Worm (Caenorhabditis elegans) whole organism, L4 larva: Measurements from ENCODE around the gene elo-5.

ENCODE experiments used
- F10B5.3 ChIP-seq: sonication (generic microtip); optimal IDR thresholded peaks from 2 replicates; lab custom pipeline; 2016; ENCODE audit warnings: mild to moderate bottlenecking, missing genetic modification characterization, missing compliant biosample characterization
- F37D6.2 ChIP-seq: sonication (generic microtip); optimal IDR thresholded peaks from 2 replicates; lab custom pipeline; 2016; ENCODE audit warnings: mild to moderate bottlenecking, missing genetic modification characterization, missing compliant biosample characterization
- T20F7.1 ChIP-seq: fragments of 200-800 bp; sonication (Bioruptor generic); optimal IDR thresholded peaks from 2 replicates; lab custom pipeline; 2018; ENCODE audit warnings: mild to moderate bottlenecking, missing genetic modification characterization, missing compliant biosample characterization
- Y105C5A.15 ChIP-seq: fragments of 200-800 bp; sonication (Bioruptor generic); IDR thresholded peaks from 2 replicates; pipeline ENCODE4 v1.3.6; 2022; ENCODE audit warnings: missing genetic modification characterization, missing compliant biosample characterization
- Y5F2A.4 ChIP-seq: fragments of 200-800 bp; sonication (Bioruptor generic); optimal IDR thresholded peaks from 2 replicates; lab custom pipeline; 2018; ENCODE audit warnings: mild to moderate bottlenecking, missing genetic modification characterization, missing compliant biosample characterization
- Y75B8A.6 ChIP-seq: fragments of 200-800 bp; sonication (Bioruptor generic); IDR thresholded peaks from 2 replicates; pipeline ENCODE4 v1.3.6; 2022; ENCODE audit warnings: missing genetic modification reagents, missing genetic modification characterization, missing compliant biosample characterization
- ZK337.2 ChIP-seq: fragments of 200-800 bp; sonication (Bioruptor generic); IDR thresholded peaks from 2 replicates; pipeline ENCODE4 v1.3.6; 2022; ENCODE audit warnings: missing genetic modification reagents, missing genetic modification characterization, missing compliant biosample characterization
- aha-1 ChIP-seq: fragments of 150-350 bp; peaks from one replicate; lab custom pipeline; 2014; ENCODE audit warnings: missing biosample characterization, missing genetic modification characterization
- aly-2 ChIP-seq: sonication (generic microtip); optimal IDR thresholded peaks from 2 replicates; lab custom pipeline; 2018; ENCODE audit warnings: missing biosample characterization, missing genetic modification characterization
- ceh-28 ChIP-seq: fragments of 150-350 bp; optimal IDR thresholded peaks from 2 replicates; lab custom pipeline; 2014; ENCODE audit warnings: missing biosample characterization, missing genetic modification reagents, missing genetic modification characterization
- ceh-32 ChIP-seq: sonication (generic microtip); optimal IDR thresholded peaks from 2 replicates; lab custom pipeline; 2016; ENCODE audit warnings: mild to moderate bottlenecking, missing genetic modification characterization, missing compliant biosample characterization; ENCODE audit not compliant: poor library complexity
- cey-2 ChIP-seq: sonication (generic microtip); optimal IDR thresholded peaks from 3 replicates; lab custom pipeline; 2017; ENCODE audit warnings: missing genetic modification characterization, mild to moderate bottlenecking, missing compliant biosample characterization, antibody characterized with exemption, borderline replicate concordance; ENCODE audit not compliant: insufficient read depth
- dmd-8 ChIP-seq: fragments of 200-800 bp; sonication (Bioruptor generic); IDR thresholded peaks from 2 replicates; pipeline ENCODE4 v1.3.6; 2022; ENCODE audit warnings: missing genetic modification characterization, missing compliant biosample characterization
- dmd-9 ChIP-seq: fragments of 200-800 bp; sonication (Bioruptor generic); IDR thresholded peaks from 2 replicates; pipeline ENCODE4 v1.3.6; 2022; ENCODE audit warnings: missing genetic modification reagents, missing genetic modification characterization, missing compliant biosample characterization
- dpl-1 ChIP-seq: fragments of 150-350 bp; optimal IDR thresholded peaks from 2 replicates; lab custom pipeline; 2014; ENCODE audit warnings: missing biosample characterization, missing genetic modification reagents, missing genetic modification characterization
- lin-1 ChIP-seq: fragments of 200-800 bp; sonication (Bioruptor generic); IDR thresholded peaks from 2 replicates; pipeline ENCODE4 v1.3.6; 2022; ENCODE audit warnings: missing genetic modification reagents, missing genetic modification characterization, missing compliant biosample characterization
- madf-5 ChIP-seq, 2 experiments: fragments of 200-800 bp; sonication (Bioruptor generic); IDR thresholded peaks; 2 replicates each; pipeline ENCODE4 v1.3.6; 2022; ENCODE audit warnings: missing compliant biosample characterization in 2 of 2, missing genetic modification characterization in 2 of 2
- mxl-3 ChIP-seq: fragments of 200-800 bp; sonication (Bioruptor generic); optimal IDR thresholded peaks from 2 replicates; lab custom pipeline; 2018; ENCODE audit warnings: mild to moderate bottlenecking, missing genetic modification characterization, missing compliant biosample characterization
- nhr-11 ChIP-seq: fragments of 150-350 bp; optimal IDR thresholded peaks from 2 replicates; lab custom pipeline; 2014; ENCODE audit warnings: missing biosample characterization, missing genetic modification characterization
- nhr-25 ChIP-seq: sonication (generic microtip); optimal IDR thresholded peaks from 2 replicates; lab custom pipeline; 2017; ENCODE audit warnings: missing genetic modification characterization, mild to moderate bottlenecking, missing compliant biosample characterization, antibody characterized with exemption, moderate library complexity, borderline replicate concordance; ENCODE audit not compliant: insufficient read depth
- pha-4 ChIP-seq, 2 experiments: fragments of 150-350 bp in 1 of 2; fragments of 200-800 bp in 1 of 2; sonication (Bioruptor generic) in 1 of 2; IDR thresholded peaks in 1 of 2; optimal IDR thresholded peaks in 1 of 2; 2 replicates each; pipeline versions ENCODE4 v1.3.6 to Lab custom; 2014 to 2022; ENCODE audit warnings: missing genetic modification characterization in 2 of 2, missing genetic modification reagents in 2 of 2, missing biosample characterization in 1 of 2, missing compliant biosample characterization in 1 of 2
- pqm-1 ChIP-seq: sonication (generic microtip); optimal IDR thresholded peaks from 2 replicates; lab custom pipeline; 2017; ENCODE audit warnings: missing biosample characterization, missing genetic modification characterization
- saeg-2 ChIP-seq: fragments of 200-800 bp; sonication (Bioruptor generic); IDR thresholded peaks from 2 replicates; pipeline ENCODE4 v1.3.6; 2022; ENCODE audit warnings: missing genetic modification reagents, missing genetic modification characterization, missing compliant biosample characterization
- set-16 ChIP-seq: fragments of 200-800 bp; sonication (Bioruptor generic); IDR thresholded peaks from 2 replicates; pipeline ENCODE4 v1.3.6; 2022; ENCODE audit warnings: missing genetic modification reagents, missing genetic modification characterization, missing compliant biosample characterization
- unc-130 ChIP-seq: sonication (generic microtip); optimal IDR thresholded peaks from 2 replicates; lab custom pipeline; 2016; ENCODE audit warnings: missing genetic modification reagents, missing genetic modification characterization, missing compliant biosample characterization
- zag-1 ChIP-seq: fragments of 150-350 bp; optimal IDR thresholded peaks from 2 replicates; lab custom pipeline; 2014; ENCODE audit warnings: missing biosample characterization, missing genetic modification characterization
- zip-2 ChIP-seq: fragments of 150-350 bp; optimal IDR thresholded peaks from 2 replicates; lab custom pipeline; 2014; ENCODE audit warnings: missing biosample characterization, missing genetic modification characterization

The elo-5 gene

ce11 chrIV:5333484-5333883, 43.4 kb downstream of the elo-5 start (continued):
- TF ChIP-seq T20F7.1 (GFP tag; lab: Kevin White, UChicago) = no peak
- no peak for TF ChIP-seq nhr-11 (tag; lab: Kevin White, UChicago)
- TF ChIP-seq, all 104 proteins: peak for 4

- TF ChIP-seq ZK337.2 (GFP tag; lab: Robert Waterston, UW) (no peak), Y75B8A.6 (GFP tag; lab: Robert Waterston, UW) (no peak), set-16 (GFP tag; lab: Robert Waterston, UW) (no peak), F37D6.2 (tag; lab: Kevin White, UChicago) (no peak), Y105C5A.15 (GFP tag; lab: Robert Waterston, UW) (no peak), F10B5.3 (tag; lab: Kevin White, UChicago) (no peak), lin-1 (GFP tag; lab: Robert Waterston, UW) (no peak), ceh-32 (tag; lab: Kevin White, UChicago) (no peak), aha-1 (tag; lab: Kevin White, UChicago) (no peak), zip-2 (no peak), dpl-1 (GFP tag; lab: Kevin White, UChicago) (no peak), dmd-8 (GFP tag; lab: Robert Waterston, UW) (no peak), nhr-25 (tag; lab: Kevin White, UChicago) (no peak), dmd-9 (GFP tag; lab: Robert Waterston, UW) (no peak), zag-1 (tag; lab: Kevin White, UChicago) (no peak), cey-2 (no peak), ceh-28 (tag; lab: Kevin White, UChicago) (no peak), saeg-2 (GFP tag; lab: Robert Waterston, UW) (no peak), pqm-1 (tag; lab: Kevin White, UChicago) (no peak), pha-4 (GFP tag; IDR thresholded peaks at IDR 0.05; lab: Robert Waterston, UW) (no peak), pha-4 (tag; optimal IDR thresholded peaks at IDR 0.05; lab: Kevin White, UChicago) (no peak)
These were observed 44.7 kb downstream of the elo-5 start, which contains the start of gene Y4C6B.3 for ce11 chrIV:5332178-5332577. TSS of gene Y4C6B.3 (plus strand) at chrIV:5332478.

- no peak for TF ChIP-seq madf-5 (GFP tag; IDR thresholded peaks at IDR 0.05; lab: Robert Waterston, UW)
- no peak for TF ChIP-seq aly-2 (tag; lab: Kevin White, UChicago)
- TF ChIP-seq mxl-3 (GFP tag; lab: Kevin White, UChicago) = no peak
- no peak for TF ChIP-seq Y5F2A.4 (GFP tag; lab: Kevin White, UChicago)
- TF ChIP-seq dpl-1 (GFP tag; lab: Kevin White, UChicago) = no peak
- no peak for TF ChIP-seq unc-130
These were observed 50.8 kb downstream of the elo-5 start, which contains the start of gene Y4C6B.4 for ce11 chrIV:5326144-5326543. TSS of gene Y4C6B.4 (plus strand) at chrIV:5326444.
